Worm (Caenorhabditis elegans): ENCODE data around the gene F07E5.7.

- TF ChIP-seq lin-13 (GFP tag; optimal IDR thresholded peaks at IDR 0.05) = no peak
- no peak for TF ChIP-seq ZK546.5 (tag; optimal IDR thresholded peaks at IDR 0.05)
- no peak for TF ChIP-seq nhr-11 (tag; optimal IDR thresholded peaks at IDR 0.05)
- no peak for TF ChIP-seq lin-15B (tag; optimal IDR thresholded peaks at IDR 0.05)
- TF ChIP-seq aly-2 (tag; optimal IDR thresholded peaks at IDR 0.05) = no peak
- no peak for TF ChIP-seq F44E2.7 (GFP tag; IDR thresholded peaks at IDR 0.05)
- no peak for TF ChIP-seq nhr-111 (GFP tag; optimal IDR thresholded peaks at IDR 0.05)
- no peak for TF ChIP-seq zfp-3 (GFP tag; conservative IDR thresholded peaks at IDR 0.05)
Measured at ce11 chrII:2026525-2026924, 44.8 kb downstream of the F07E5.7 start, which contains the start of gene bath-21.
